Worm (Caenorhabditis elegans) whole organism, dauer: ENCODE results near the gene C17G10.10.

ENCODE experiments used
- unc-62 ChIP-seq: sonication (generic microtip); optimal IDR thresholded peaks from 2 replicates; lab custom pipeline; 2017; ENCODE audit warnings: missing biosample characterization, missing genetic modification reagents, missing genetic modification characterization

The C17G10.10 gene

DNA sequence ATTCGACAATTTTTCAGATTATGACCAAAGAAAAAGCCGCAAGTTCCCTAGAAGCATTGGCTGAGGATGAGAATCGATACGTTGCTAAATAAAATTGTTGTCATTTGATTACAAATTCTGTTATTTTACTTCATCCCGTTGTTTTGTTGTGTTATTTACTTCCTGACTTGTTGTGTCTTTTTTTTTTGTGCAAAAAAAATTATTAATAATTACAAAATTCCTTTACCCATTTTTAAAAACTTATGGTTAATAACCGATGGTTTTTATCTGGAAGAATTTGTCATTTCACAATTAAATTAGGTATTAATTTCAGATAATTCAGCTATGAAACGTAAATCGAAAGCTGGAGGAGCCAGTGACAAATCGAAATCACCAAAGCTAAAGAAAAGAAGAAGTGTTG, 2.9 kb downstream of the C17G10.10 start, which contains the start of gene C17G10.1:
TSS of gene C17G10.1 (plus strand) at position 301 of the 400 bp plus-strand sequence.
- no peak for TF ChIP-seq unc-62 (GFP tag; lab: Kevin White, UChicago)

ce11 chrII:5594210-5594764, 4.9 kb downstream of the C17G10.10 start, which contains the start of gene ttc-4:
Gene ttc-4 (plus strand): TSS chrII:5594714.
- no peak for TF ChIP-seq unc-62 (GFP tag; lab: Kevin White, UChicago)

ce11 chrII:5593377-5593932, 5.7 kb downstream of the C17G10.10 start, which contains the start of gene cdc-14:
Gene cdc-14 (minus strand): TSS chrII:5593427.
- TF ChIP-seq unc-62 (GFP tag; lab: Kevin White, UChicago), result no peak

- no peak for TF ChIP-seq unc-62 (GFP tag; lab: Kevin White, UChicago)
Measured at ce11 chrII:5592857-5593256, 6.3 kb downstream of the C17G10.10 start.

ce11 chrII:5591558-5591957, 7.6 kb downstream of the C17G10.10 start:
- no peak for TF ChIP-seq unc-62 (GFP tag; lab: Kevin White, UChicago)

DNA sequence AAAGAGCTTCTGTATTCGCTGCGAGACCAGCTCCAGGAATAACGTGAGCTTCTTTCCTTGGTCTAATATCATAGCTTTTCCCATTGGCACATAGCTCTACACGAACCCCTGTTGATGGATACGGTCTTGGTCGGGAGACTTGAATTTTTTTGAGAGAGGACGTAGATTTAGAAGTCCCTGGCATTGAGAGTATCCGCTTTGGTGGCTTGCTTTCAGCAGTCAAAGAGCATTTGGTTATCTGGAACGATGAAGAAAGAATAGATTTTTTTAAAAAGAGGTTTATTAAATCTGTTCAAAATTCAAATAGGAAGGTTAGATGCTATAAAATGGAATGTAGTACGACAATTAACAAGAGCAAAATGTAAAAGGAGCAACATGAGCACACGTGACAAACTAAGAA, 9.5 kb downstream of the C17G10.10 start, which contains the start of gene C17G10.13:
TSS of gene C17G10.13 (minus strand) at position 101 of the 400 bp plus-strand sequence.
- no peak for TF ChIP-seq unc-62 (GFP tag; lab: Kevin White, UChicago)

ce11 chrII:5587794-5588193, 11.4 kb downstream of the C17G10.10 start:
- TF ChIP-seq unc-62 (GFP tag; lab: Kevin White, UChicago), result no peak

ce11 chrII:5585788-5586187, 13.4 kb downstream of the C17G10.10 start, which contains the start of gene lys-8:
Gene lys-8 (plus strand): TSS chrII:5586178.
- TF ChIP-seq unc-62 (GFP tag; lab: Kevin White, UChicago), result no peak

ce11 chrII:5582309-5582708, 16.9 kb downstream of the C17G10.10 start, which contains the start of gene T25E4.2:
Gene T25E4.2 (minus strand): TSS chrII:5582409.
- no peak for TF ChIP-seq unc-62 (GFP tag; lab: Kevin White, UChicago)

ce11 chrII:5579236-5579635, 19.9 kb downstream of the C17G10.10 start:
- no peak for TF ChIP-seq unc-62 (GFP tag; lab: Kevin White, UChicago)

DNA sequence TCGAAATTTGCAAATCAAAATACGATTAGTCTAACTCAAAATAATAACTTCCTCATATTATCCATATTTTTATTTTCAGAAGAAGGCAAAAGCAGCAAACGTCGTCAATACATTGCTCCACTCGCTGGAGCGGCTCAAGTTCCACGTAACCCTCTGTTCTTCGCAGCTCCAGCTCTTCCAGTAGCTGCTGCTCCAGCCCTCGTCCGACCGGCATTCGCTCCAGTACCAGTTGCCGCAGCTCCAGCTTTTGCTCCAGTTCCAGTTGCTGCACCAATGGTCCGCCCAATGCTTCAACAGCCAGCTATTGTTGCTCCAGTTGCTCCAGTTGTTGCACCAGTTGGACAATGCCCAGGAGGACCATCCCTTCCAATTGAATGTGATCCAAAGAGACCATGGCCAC, 20.5 kb downstream of the C17G10.10 start:
- no peak for TF ChIP-seq unc-62 (GFP tag; lab: Kevin White, UChicago)

DNA sequence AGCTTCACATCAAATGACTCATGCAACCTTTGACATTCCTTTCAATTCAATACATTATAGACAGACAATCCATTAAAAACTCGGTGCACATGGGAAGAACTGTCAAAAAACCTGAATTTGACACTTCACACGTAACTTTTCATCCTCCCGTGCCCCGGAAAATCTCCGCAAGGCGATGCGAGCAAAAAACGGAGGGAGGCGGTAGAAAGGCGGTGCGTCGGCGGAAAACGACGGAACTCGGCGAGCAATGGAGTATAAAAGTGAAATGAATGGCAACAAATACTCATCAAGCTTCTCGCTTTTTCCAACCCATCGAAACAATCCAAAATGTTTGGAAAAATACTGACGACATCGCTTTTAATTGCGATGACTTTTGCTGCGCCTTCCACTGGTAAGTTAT, 21.1 kb downstream of the C17G10.10 start, which contains the start of gene T25E4.1:
TSS of gene T25E4.1 (plus strand) at position 301 of the 400 bp plus-strand sequence.
- no peak for TF ChIP-seq unc-62 (GFP tag; lab: Kevin White, UChicago)

DNA sequence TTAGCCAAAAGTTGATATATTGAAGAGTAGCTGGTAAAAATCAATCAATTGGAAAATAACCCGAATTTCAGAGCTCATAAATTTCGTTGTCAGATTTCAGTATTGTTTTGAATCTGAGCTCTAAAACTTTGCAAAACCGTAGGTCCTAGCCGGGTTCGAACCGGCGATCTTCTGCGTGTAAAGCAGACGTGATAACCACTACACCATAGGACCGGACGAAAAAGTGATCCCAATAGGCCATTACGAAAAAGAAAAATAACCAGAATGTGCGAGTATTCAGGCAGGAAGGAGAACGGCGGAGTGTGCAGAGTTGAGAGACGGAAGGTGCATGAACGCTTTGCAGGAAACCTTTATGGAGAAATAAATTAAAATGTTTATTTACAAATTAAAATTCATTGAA, 22.1 kb downstream of the C17G10.10 start:
- TF ChIP-seq unc-62 (GFP tag; lab: Kevin White, UChicago), result no peak

DNA sequence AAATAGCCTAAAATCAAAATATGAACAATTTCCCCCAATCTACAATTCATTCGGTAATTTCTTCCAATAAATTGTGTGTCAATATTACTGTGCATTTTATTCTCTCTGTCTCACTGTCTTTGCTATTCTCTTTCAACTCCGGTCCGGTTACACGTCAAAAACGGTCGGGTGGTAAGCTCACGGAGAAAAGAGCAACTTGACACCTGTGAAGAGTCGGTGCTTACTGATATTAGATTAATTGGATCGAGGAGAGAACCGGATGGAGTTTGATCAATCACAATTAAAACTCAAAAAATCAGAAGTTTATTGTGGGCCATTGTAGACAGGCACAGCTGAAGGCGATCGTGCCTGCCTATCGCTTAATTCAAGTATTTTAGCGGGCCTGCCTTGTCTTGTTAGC, 24.3 kb downstream of the C17G10.10 start:
- no peak for TF ChIP-seq unc-62 (GFP tag; lab: Kevin White, UChicago)

ce11 chrII:5572082-5572746, 27.0 kb downstream of the C17G10.10 start:
- TF ChIP-seq unc-62 (GFP tag; lab: Kevin White, UChicago), result no peak

DNA sequence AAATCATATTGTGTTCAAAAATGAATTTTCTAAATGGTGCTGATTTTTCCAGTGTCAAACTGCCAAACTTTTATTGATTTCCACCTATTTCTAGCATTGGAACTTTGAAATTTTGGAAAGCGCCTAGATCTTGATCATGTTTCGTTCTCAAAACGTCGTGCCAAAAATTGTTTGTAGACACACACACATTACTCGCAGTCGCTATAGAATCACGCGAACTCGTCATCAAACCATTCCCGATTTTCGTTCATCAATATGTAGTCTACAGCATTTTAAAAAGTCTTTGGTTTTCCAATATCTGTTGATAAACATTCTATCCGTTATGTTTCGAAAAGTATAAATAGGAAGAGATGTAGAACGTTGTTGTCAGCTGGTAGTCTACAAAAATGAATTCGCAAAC, 28.9 kb downstream of the C17G10.10 start, which contains the start of the genes C17C3.1 and C17C3.15:
TSS of gene C17C3.1 (plus strand) at position 301 of the 400 bp plus-strand sequence.
TSS of gene C17C3.15 (plus strand) at position 383 of the 400 bp plus-strand sequence.
- no peak for TF ChIP-seq unc-62 (GFP tag; lab: Kevin White, UChicago)
